Fruit fly (Drosophila melanogaster) Kc167 (cell line): ENCODE measurements around the gene Ugt304A1.

ENCODE experiments used
- Myc ChIP-seq: fragments of >200 bp; optimal IDR thresholded peaks from 2 replicates; lab custom pipeline; 2017; ENCODE audit warnings: missing external identifiers
- Sin3A ChIP-seq: fragments of >200 bp; optimal IDR thresholded peaks from 2 replicates; lab custom pipeline; 2018; ENCODE audit warnings: missing external identifiers
- h ChIP-seq: fragments of >200 bp; optimal IDR thresholded peaks from 3 replicates; lab custom pipeline; 2018; ENCODE audit warnings: missing external identifiers
- insv ChIP-seq: fragments of >200 bp; optimal IDR thresholded peaks from 3 replicates; lab custom pipeline; 2018; ENCODE audit warnings: missing external identifiers
- psq ChIP-seq: fragments of >200 bp; optimal IDR thresholded peaks from 2 replicates; lab custom pipeline; 2017; ENCODE audit warnings: missing external identifiers
- ttk ChIP-seq: sonication (Bioruptor generic); optimal IDR thresholded peaks from 2 replicates; lab custom pipeline; 2017; ENCODE audit warnings: missing external identifiers

Gene Ugt304A1

DNA sequence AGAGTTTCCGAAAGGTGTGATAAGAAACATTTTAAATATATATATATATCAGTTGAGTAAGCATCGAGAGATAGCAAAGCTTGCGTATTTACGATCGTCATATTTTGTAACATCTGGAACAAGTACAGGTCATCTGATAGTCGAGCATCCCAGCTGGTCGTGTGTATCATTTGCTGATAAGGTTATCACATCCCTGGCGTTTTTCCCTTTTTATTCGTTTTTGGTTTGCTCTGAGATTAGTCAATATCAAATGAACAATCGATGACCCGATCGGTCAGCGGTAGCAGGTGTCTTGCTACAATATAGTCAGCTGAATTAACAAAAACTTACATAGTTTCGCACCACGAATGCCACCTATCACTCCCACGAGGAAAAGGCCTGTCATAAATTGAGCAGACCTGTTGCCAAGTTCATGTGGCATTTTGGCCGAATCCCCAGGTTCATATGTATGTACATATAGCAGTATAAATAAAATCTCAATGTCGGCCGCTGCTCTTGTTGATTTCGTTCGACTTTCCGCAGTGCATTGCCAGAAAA, 25.7 kb upstream of the Ugt304A1 start:
- TF ChIP-seq Sin3A (lab: Kevin White, UChicago) = no peak
- no peak for TF ChIP-seq psq

DNA sequence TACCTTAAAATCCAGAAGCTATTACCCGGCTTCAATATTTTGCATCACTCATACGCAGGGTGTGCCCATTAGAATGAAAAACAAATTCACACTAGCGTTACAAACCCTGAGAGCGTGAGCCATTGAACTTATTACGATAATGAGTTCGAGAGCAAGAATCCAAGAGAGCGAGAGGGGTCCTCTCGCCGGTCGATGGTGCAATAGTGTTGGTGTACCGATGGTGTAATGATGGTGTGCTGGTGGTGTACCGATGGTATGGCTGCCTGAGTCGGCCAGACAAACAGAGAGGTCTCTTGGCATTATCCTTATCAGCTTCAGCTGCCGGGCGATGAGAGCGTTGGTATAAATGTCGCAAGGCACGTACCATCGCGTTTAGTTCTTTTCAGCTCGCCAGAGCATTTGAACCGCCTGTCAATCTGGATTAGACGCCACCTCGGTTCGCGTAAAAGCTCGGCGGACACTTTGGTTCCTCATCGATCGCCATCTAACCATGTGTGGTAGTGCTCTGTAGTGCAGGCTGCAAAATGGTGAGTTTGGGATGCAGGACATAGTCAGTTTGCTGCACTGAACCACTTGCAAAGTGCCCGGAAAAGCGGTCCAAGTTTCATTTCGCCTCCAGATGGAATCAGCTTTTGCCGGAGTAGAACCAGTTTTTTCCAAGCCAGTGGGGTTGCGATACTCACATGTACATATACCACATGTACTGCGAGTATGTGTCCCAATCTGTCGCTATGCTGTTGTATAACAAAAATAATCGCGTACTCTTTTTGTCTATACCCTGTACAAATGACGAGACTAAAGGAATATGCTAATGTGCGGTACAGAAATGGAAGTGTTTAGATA, 25.1 kb upstream of the Ugt304A1 start:
- no peak for TF ChIP-seq psq
- TF ChIP-seq h = no peak
- TF ChIP-seq Myc = no peak
- no peak for TF ChIP-seq Sin3A (lab: Kevin White, UChicago)
- TF ChIP-seq ttk (lab: Kevin White, UChicago) = no peak

DNA sequence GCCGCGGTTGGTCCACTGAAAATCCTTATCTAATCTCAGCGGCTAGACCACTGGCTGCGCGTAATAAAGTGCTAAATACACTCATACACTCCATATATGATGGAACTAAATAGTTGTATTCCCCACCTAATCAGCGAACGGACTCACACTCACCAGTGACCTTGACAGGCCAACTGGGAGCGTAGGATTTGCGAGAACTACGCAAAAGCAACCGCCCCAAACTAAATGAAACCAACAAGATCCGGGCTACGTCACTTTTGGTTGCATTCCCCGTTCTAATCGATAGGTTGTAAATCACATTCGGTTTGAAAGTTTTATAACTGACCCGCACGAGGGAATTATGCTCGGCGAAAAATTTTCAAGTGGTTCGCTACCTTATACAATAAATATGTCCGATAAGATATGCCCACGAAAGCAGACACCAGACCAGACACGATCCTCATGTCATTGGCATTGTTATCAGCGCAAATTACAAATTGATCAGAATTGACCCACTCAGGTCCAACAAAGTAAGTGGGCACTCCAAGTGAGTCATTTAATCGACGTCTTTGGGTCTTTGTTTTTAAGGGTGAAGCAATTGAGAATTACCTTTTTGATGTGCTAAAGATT, 24.1 kb upstream of the Ugt304A1 start:
- TF ChIP-seq Sin3A (lab: Kevin White, UChicago) = no peak
- TF ChIP-seq insv = no peak
- TF ChIP-seq ttk (lab: Kevin White, UChicago) = no peak
- TF ChIP-seq h = no peak
- no peak for TF ChIP-seq Myc
- TF ChIP-seq psq = no peak

DNA sequence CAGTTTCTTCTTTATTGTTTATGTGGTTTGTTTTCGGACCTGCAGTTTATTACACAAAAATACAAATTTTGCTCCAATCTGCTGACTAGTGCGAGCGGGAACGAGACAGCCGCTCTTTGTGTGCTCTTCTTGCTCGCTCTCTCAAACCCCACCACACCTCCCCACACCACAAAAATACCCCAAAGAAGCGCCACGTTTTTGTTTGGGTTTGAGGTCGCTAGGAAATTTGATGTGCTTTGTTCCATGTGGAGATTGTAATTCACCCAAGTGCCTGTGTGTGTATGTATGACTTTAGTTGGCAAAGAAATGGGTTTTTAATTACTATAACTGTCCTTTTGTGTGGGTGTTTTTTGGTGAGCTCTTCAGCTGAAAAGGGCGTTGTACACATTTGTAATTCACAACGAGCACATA, 22.9 kb upstream of the Ugt304A1 start:
- TF ChIP-seq ttk (lab: Kevin White, UChicago) (no peak), Sin3A (lab: Kevin White, UChicago) (no peak), insv (no peak), h (no peak), psq (no peak), Myc (no peak)

DNA sequence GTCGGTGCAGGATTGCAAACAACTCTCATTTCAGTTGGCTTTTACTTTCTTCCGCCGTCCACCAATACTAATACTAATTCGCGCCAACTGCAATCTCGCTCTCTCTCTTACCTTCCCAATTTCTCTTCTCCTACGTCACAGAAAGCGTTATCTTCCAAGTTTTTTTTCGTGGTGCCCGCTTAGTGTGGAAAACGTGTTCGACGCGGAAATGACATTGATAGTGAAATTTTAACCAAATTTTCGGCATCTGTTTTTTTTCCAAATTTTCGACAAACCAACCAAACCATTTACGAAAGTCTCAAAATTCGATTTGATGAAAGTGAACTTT, 22.1 kb upstream of the Ugt304A1 start, which contains the start of gene cu:
Gene cu (plus strand): TSS at position 204 of the 328 bp plus-strand sequence.
- TF ChIP-seq insv (no peak), Myc (no peak), Sin3A (lab: Kevin White, UChicago) (no peak)

DNA sequence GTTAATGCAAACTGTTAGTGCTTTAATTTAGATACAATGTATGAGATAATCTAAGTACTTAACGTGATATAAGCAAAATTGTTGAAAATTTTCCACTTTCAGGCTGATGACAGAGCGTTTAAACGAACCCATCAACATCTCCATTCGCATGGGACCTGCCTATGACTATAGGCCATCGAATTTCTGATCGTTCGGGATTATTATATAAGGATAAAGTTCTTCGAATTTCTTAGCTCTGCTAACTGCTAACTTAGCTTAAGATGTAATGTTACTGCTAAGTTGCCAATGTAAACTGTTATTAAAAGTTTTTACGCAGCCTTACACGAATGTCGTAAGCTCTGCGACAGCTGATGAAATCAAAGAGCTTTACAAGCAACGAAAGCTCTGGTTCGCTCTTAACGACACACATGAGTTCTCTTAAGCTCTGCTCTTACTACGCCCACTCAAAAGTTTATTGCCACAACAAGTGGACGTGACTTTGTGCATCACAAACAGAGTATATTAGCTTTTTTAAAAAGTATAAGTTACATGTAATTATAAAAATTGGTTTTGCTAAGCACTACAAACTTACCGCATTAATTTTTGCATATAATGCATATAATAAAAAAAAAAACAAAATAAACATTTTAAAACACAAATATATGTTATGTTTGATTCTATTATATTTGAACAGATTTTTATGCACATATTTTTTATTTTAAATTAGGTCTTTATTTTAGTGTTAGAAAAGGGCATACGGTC, 21.6 kb upstream of the Ugt304A1 start:
- no peak for TF ChIP-seq psq
- no peak for TF ChIP-seq Sin3A (lab: Kevin White, UChicago)

DNA sequence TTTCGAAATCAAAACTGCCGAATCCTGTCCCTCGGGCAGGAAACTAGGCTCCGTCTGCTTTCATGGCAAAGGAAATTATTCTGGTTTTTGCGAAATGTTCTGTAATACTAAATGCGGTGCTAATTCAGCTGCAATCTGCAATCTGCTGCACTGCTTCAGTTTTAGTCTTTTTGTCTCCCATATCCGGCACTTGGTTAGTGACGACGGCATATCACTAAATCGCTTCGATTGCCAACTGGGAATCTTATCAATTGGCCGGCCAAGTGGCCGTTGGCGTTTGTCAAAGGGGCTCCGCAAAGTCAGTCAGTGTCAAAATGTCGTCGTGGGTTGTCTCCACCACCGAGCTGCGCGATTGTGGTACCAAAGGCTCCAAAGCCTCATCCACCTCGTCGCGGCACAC, 20.6 kb upstream of the Ugt304A1 start, which contains the start of gene CG18577:
Gene CG18577 (plus strand): TSS at position 301 of the 400 bp plus-strand sequence.
- TF ChIP-seq h = no peak
- no peak for TF ChIP-seq Myc
- no peak for TF ChIP-seq psq
- no peak for TF ChIP-seq insv
- TF ChIP-seq ttk (lab: Kevin White, UChicago) = no peak
- TF ChIP-seq Sin3A (lab: Kevin White, UChicago) = no peak

DNA sequence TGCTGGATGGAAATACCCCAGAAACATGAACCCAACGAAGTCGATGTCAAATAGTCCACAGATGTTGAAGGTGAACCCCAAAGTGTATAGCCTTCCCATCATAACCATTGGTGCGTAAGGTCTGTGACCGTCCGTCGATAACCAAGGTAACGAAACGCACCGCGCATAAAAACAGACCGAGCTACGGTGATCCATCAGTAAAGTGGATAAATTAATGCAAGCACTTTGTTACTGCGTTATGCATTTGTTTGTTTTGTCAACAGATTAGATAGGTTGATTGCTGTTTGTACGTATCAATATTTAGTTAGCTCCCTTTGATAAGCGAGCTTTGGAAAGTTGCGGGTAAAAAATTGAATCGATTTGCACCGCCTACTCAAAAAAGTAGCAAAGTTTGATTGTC, 3.1 kb upstream of the Ugt304A1 start:
- TF ChIP-seq ttk (lab: Kevin White, UChicago) (no peak), psq (no peak), Myc (no peak), insv (no peak), Sin3A (lab: Kevin White, UChicago) (no peak), h (no peak)

DNA sequence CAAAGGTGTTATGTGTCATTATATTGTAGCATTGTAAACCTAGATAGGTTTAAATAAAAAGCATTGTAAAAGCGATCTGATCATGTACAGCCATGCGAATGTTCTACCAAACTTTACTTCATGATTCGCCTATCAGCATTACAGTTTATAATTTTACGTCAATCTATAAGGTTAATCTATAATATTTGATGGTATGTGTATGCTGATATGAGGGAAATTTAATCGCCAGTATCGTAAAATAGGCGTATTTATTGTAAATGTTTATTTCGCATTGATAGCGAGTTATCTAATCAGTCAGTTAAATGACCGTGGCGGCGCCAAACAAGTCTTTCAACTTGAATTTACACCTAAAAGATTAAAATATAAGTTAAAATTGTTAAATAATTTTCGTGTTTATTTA, 2.4 kb upstream of the Ugt304A1 start:
- TF ChIP-seq Sin3A (lab: Kevin White, UChicago) (no peak), h (no peak), psq (no peak), insv (no peak), ttk (lab: Kevin White, UChicago) (no peak), Myc (no peak)

DNA sequence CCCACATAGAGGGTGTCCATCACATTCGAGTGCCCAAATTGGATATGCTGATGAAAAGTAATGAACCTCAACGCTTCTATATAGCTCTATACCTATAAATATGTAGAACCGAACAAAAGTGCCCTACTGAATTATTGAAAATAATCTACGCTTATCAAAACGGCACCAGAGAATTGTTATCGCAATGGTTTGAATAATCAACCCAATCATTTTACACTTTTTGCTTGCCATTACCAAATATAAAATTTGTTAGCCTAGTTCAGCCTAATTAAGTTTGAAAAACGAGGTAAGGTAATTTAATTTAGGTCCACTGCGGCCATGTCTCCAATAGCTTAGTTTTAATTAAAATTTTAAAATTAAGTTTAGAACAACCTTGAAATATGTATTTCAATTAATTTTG, 569 bp upstream of the Ugt304A1 start:
- TF ChIP-seq Sin3A (lab: Kevin White, UChicago) (no peak), h (no peak), ttk (lab: Kevin White, UChicago) (no peak), psq (no peak), insv (no peak), Myc (no peak)

DNA sequence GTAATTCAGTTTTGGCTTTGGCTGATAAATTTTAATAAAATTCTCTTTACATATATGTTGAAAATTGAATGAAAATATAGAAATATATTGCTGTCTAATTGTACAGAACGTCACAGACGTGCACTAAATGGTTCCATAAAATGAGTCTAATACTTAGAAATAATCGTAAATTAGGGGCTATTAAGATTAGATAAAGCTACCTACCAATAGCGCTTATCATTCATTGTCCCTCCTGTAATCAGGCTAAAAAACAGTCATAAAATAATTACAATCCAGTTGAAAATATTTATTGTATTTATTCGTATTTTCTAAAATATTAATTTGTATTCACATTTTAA, 2.1 kb downstream of the Ugt304A1 start:
- no peak for TF ChIP-seq h
- TF ChIP-seq Myc = no peak
- TF ChIP-seq ttk (lab: Kevin White, UChicago) = no peak
- no peak for TF ChIP-seq Sin3A (lab: Kevin White, UChicago)
- TF ChIP-seq psq = no peak
- no peak for TF ChIP-seq insv

DNA sequence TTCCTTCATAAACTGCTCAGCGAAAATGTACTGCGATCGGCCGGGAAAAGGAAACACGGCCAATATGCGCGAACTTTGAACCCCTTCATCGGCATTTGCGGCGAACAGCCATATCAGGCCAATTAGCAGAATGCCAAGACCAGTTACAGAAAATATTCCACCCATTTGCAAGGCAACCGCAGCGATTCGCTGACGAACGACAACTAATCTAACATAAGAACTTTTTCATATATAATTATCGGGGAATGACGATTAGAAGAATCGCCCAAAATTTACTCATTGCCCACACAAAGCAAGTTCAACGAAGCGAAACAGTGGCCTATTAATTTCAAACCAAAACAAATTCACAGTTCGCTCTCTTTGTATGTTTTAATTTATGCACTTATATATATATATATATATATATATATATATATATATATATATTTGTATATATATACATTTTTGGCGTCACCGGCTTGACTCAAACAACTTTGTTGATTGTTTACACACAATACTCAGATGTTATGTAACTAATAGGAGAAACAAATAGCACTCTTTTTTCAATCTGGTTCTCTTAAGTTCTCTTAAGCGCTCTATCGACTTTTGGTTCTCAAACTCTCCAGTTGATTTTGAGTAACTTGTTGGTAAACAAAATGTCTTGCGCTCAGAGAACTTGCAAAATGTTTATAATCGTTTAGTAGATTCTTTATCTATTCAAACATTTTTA, 2.6 kb downstream of the Ugt304A1 start, which contains the start of gene Ugt35A1:
Gene Ugt35A1 (minus strand): TSS at position 205 of the 709 bp plus-strand sequence.
- no peak for TF ChIP-seq Myc
- no peak for TF ChIP-seq h
- no peak for TF ChIP-seq Sin3A (lab: Kevin White, UChicago)
- no peak for TF ChIP-seq ttk (lab: Kevin White, UChicago)
- TF ChIP-seq psq = no peak
- no peak for TF ChIP-seq insv

DNA sequence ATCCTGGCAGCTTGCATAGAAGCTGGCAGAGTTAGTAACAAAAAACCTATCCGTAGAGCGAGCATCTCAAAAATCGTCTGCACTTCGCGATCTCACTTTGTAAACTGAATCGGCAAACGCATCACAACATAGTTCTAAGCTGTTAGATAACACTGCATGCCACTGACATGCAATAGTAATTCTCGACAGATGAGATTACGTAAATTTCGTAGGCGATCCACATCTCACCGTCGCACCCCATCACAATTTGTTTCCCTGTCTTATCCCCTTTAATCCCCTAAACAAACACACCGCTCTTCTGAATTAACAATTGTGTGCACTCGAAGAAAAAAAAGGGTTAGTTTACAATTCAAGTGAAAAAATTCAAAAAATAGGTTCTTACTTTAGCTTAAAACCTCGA, 5.1 kb downstream of the Ugt304A1 start, which contains the start of gene Ugt35B1:
Gene Ugt35B1 (minus strand): TSS at position 101 of the 400 bp plus-strand sequence.
- TF ChIP-seq psq = no peak
- TF ChIP-seq insv = no peak
- TF ChIP-seq ttk (lab: Kevin White, UChicago) = no peak
- TF ChIP-seq h = no peak
- no peak for TF ChIP-seq Myc
- no peak for TF ChIP-seq Sin3A (lab: Kevin White, UChicago)
